Worm (Caenorhabditis elegans) whole organism, L4 larva: ENCODE results near the gene ztf-30.

Source experiments
- D1046.2 ChIP-seq: fragments of 200-800 bp; sonication (Bioruptor generic); IDR thresholded peaks from 2 replicates; pipeline ENCODE4 v1.3.6; 2022; ENCODE audit warnings: missing genetic modification characterization, missing compliant biosample characterization
- F10B5.3 ChIP-seq: sonication (generic microtip); optimal IDR thresholded peaks from 2 replicates; lab custom pipeline; 2016; ENCODE audit warnings: mild to moderate bottlenecking, missing genetic modification characterization, missing compliant biosample characterization
- F49E8.2 ChIP-seq: sonication (generic microtip); optimal IDR thresholded peaks from 2 replicates; lab custom pipeline; 2016; ENCODE audit warnings: missing compliant biosample characterization, mild to moderate bottlenecking, missing genetic modification characterization, borderline replicate concordance
- ZK546.5 ChIP-seq, 2 experiments: sonication (generic microtip); optimal IDR thresholded peaks; 2 replicates each; lab custom pipeline; 2017; ENCODE audit warnings: missing biosample characterization in 2 of 2, missing genetic modification characterization in 2 of 2
- ceh-62 ChIP-seq: sonication (generic microtip); optimal IDR thresholded peaks from 2 replicates; lab custom pipeline; 2017; ENCODE audit warnings: missing biosample characterization, missing genetic modification characterization
- ceh-82 ChIP-seq: sonication (generic microtip); optimal IDR thresholded peaks from 2 replicates; lab custom pipeline; 2017; ENCODE audit warnings: missing biosample characterization, missing genetic modification characterization
- ces-1 ChIP-seq: fragments of 150-350 bp; sonication (generic microtip); optimal IDR thresholded peaks from 4 replicates; lab custom pipeline; 2014; ENCODE audit warnings: missing biosample characterization, missing genetic modification reagents, missing genetic modification characterization
- ctbp-1 ChIP-seq: fragments of 200-800 bp; sonication (Bioruptor generic); IDR thresholded peaks from 2 replicates; pipeline ENCODE4 v1.3.6; 2022; ENCODE audit warnings: missing genetic modification reagents, missing genetic modification characterization, missing compliant biosample characterization
- dmd-8 ChIP-seq: fragments of 200-800 bp; sonication (Bioruptor generic); IDR thresholded peaks from 2 replicates; pipeline ENCODE4 v1.3.6; 2022; ENCODE audit warnings: missing genetic modification characterization, missing compliant biosample characterization
- fos-1 ChIP-seq: fragments of 150-350 bp; optimal IDR thresholded peaks from 2 replicates; lab custom pipeline; 2014; ENCODE audit warnings: missing biosample characterization, missing genetic modification characterization
- hif-1 ChIP-seq, 2 experiments: sonication (generic microtip); optimal IDR thresholded peaks; 2 replicates each; lab custom pipeline; 2016 to 2017; ENCODE audit warnings: missing compliant biosample characterization in 2 of 2, missing genetic modification characterization in 2 of 2, missing genetic modification reagents in 2 of 2, missing genotype in 2 of 2, mild to moderate bottlenecking in 1 of 2
- lin-1 ChIP-seq: fragments of 200-800 bp; sonication (Bioruptor generic); IDR thresholded peaks from 2 replicates; pipeline ENCODE4 v1.3.6; 2022; ENCODE audit warnings: missing genetic modification reagents, missing genetic modification characterization, missing compliant biosample characterization
- lsy-2 ChIP-seq, 2 experiments: fragments of 150-350 bp in 1 of 2; sonication (generic microtip) in 1 of 2; optimal IDR thresholded peaks; 2 replicates each; lab custom pipeline; 2014 to 2017; ENCODE audit warnings: missing biosample characterization in 2 of 2, missing genetic modification characterization in 2 of 2
- mdt-29 ChIP-seq: fragments of 200-800 bp; sonication (Bioruptor generic); IDR thresholded peaks from 2 replicates; pipeline ENCODE4 v1.3.6; 2022; ENCODE audit warnings: missing genetic modification reagents, missing genetic modification characterization, missing compliant biosample characterization
- mxl-3 ChIP-seq: fragments of 200-800 bp; sonication (Bioruptor generic); optimal IDR thresholded peaks from 2 replicates; lab custom pipeline; 2018; ENCODE audit warnings: mild to moderate bottlenecking, missing genetic modification characterization, missing compliant biosample characterization
- nhr-48 ChIP-seq: sonication (generic microtip); optimal IDR thresholded peaks from 2 replicates; lab custom pipeline; 2016; ENCODE audit warnings: mild to moderate bottlenecking, missing genetic modification characterization, missing compliant biosample characterization
- sdz-12 ChIP-seq: fragments of 200-800 bp; sonication (Bioruptor generic); optimal IDR thresholded peaks from 2 replicates; lab custom pipeline; 2018; ENCODE audit warnings: mild to moderate bottlenecking, missing genetic modification characterization, missing compliant biosample characterization
- spr-3 ChIP-seq: fragments of 200-800 bp; sonication (Bioruptor generic); optimal IDR thresholded peaks from 2 replicates; lab custom pipeline; 2018; ENCODE audit warnings: mild to moderate bottlenecking, missing genetic modification characterization, missing compliant biosample characterization
- vab-7 ChIP-seq: fragments of 200-800 bp; sonication (Bioruptor generic); IDR thresholded peaks from 2 replicates; pipeline ENCODE4 v1.3.6; 2022; ENCODE audit warnings: missing genetic modification reagents, missing genetic modification characterization, missing compliant biosample characterization

The ztf-30 gene

ce11 chrIII:8545515-8545914 is 52.2 kb downstream of the ztf-30 start, which contains the start of gene ZC21.6:
TSS of gene ZC21.6 (minus strand) at chrIII:8545615.
- TF ChIP-seq ctbp-1 (GFP tag; lab: Robert Waterston, UW) (no peak), D1046.2 (GFP tag; lab: Robert Waterston, UW) (no peak), sdz-12 (GFP tag; lab: Kevin White, UChicago) (no peak), lsy-2 (tag; optimal IDR thresholded peaks at IDR 0.05; lab: Kevin White, UChicago) (no peak), F49E8.2 (tag; lab: Kevin White, UChicago) (no peak), lin-1 (no peak), mxl-3 (GFP tag; lab: Kevin White, UChicago) (no peak), dmd-8 (GFP tag; lab: Robert Waterston, UW) (no peak), F10B5.3 (no peak), ceh-82 (no peak), fos-1 (tag; lab: Kevin White, UChicago) (no peak), vab-7 (GFP tag; lab: Robert Waterston, UW) (no peak), ces-1 (GFP tag; lab: Kevin White, UChicago) (no peak), nhr-48 (no peak), ZK546.5 (tag; optimal IDR thresholded peaks at IDR 0.05; lab: Kevin White, UChicago) (no peak), spr-3 (GFP tag; lab: Kevin White, UChicago) (no peak), hif-1 (tag; optimal IDR thresholded peaks at IDR 0.05; lab: Kevin White, UChicago) (no peak), ceh-62 (tag; lab: Kevin White, UChicago) (no peak), mdt-29 (GFP tag; lab: Robert Waterston, UW) (no peak)
